Fruit fly (Drosophila melanogaster) whole organism, embryonic: Measurements from ENCODE around the gene eEF1alpha2.

Experiments used
- Abd-B ChIP-seq: fragments of 200-800 bp; sonication (Bioruptor generic); optimal IDR thresholded peaks from 2 replicates; lab custom pipeline; 2018; ENCODE audit warnings: missing biosample characterization, mild to moderate bottlenecking, missing genetic modification characterization, moderate library complexity
- CG11504 ChIP-seq: fragments of 200-800 bp; sonication (Bioruptor generic); optimal IDR thresholded peaks from 3 replicates; lab custom pipeline; 2019; ENCODE audit warnings: missing biosample characterization, mild to moderate bottlenecking, missing genetic modification characterization, moderate library complexity
- CG11723 ChIP-seq: fragments of 200-800 bp; sonication (Bioruptor generic); optimal IDR thresholded peaks from 2 replicates; lab custom pipeline; 2017; ENCODE audit warnings: missing biosample characterization, mild to moderate bottlenecking, missing genetic modification characterization
- CG1233 ChIP-seq: fragments of 200-800 bp; sonication (Bioruptor generic); optimal IDR thresholded peaks from 4 replicates; lab custom pipeline; 2018; ENCODE audit warnings: missing biosample characterization, mild to moderate bottlenecking, missing genetic modification characterization
- CG14860 ChIP-seq: fragments of 200-800 bp; sonication (Bioruptor generic); IDR thresholded peaks from 3 replicates; pipeline ENCODE4 v1.3.6; 2022; ENCODE audit warnings: missing biosample characterization, missing genetic modification characterization; ENCODE audit not compliant: partially characterized antibody
- CG15011 ChIP-seq: fragments of 200-800 bp; sonication (Bioruptor generic); optimal IDR thresholded peaks from 3 replicates; lab custom pipeline; 2018; ENCODE audit warnings: missing biosample characterization, mild to moderate bottlenecking, missing genetic modification characterization
- CG1529 ChIP-seq: fragments of 200-800 bp; sonication (Bioruptor generic); optimal IDR thresholded peaks from 3 replicates; lab custom pipeline; 2018; ENCODE audit warnings: missing biosample characterization, missing genetic modification characterization
- CG17361 ChIP-seq: fragments of 200-800 bp; sonication (Bioruptor generic); IDR thresholded peaks from 3 replicates; pipeline ENCODE4 v1.3.6; 2022; ENCODE audit warnings: missing biosample characterization, missing genetic modification characterization
- CG17912 ChIP-seq: fragments of 200-800 bp; sonication (Bioruptor generic); optimal IDR thresholded peaks from 2 replicates; lab custom pipeline; 2018; ENCODE audit warnings: missing biosample characterization, mild to moderate bottlenecking, missing genetic modification characterization
- CG30403 ChIP-seq: fragments of 200-800 bp; sonication (Bioruptor generic); optimal IDR thresholded peaks from 3 replicates; lab custom pipeline; 2016; ENCODE audit warnings: missing biosample characterization, missing genetic modification characterization
- CG30431 ChIP-seq: fragments of 200-800 bp; sonication (Bioruptor generic); optimal IDR thresholded peaks from 2 replicates; lab custom pipeline; 2017; ENCODE audit warnings: missing biosample characterization, missing genetic modification characterization
- CG34376 ChIP-seq: fragments of 200-800 bp; sonication (Bioruptor generic); optimal IDR thresholded peaks from 2 replicates; lab custom pipeline; 2018; ENCODE audit warnings: missing biosample characterization, mild to moderate bottlenecking, missing genetic modification characterization
- CG3995 ChIP-seq: fragments of 200-800 bp; sonication (Bioruptor generic); optimal IDR thresholded peaks from 3 replicates; lab custom pipeline; 2016; ENCODE audit warnings: missing biosample characterization, missing genetic modification characterization
- CG4282 ChIP-seq: fragments of 200-800 bp; sonication (Bioruptor generic); optimal IDR thresholded peaks from 2 replicates; lab custom pipeline; 2016; ENCODE audit warnings: missing biosample characterization, missing genetic modification characterization
- CG6683 ChIP-seq: fragments of 200-800 bp; sonication (Bioruptor generic); optimal IDR thresholded peaks from 2 replicates; lab custom pipeline; 2017; ENCODE audit warnings: missing biosample characterization, mild to moderate bottlenecking, missing genetic modification characterization, missing genetic modification reagents
- CG9215 ChIP-seq: fragments of 200-800 bp; sonication (Bioruptor generic); IDR thresholded peaks from 2 replicates; pipeline ENCODE4 v1.3.6; 2022; ENCODE audit warnings: missing biosample characterization, missing genetic modification characterization
- CG9727 ChIP-seq: fragments of 200-800 bp; sonication (Bioruptor generic); optimal IDR thresholded peaks from 3 replicates; lab custom pipeline; 2017; ENCODE audit warnings: missing biosample characterization, mild to moderate bottlenecking, missing genetic modification characterization
- Doc2 ChIP-seq: fragments of 200-800 bp; sonication (Bioruptor generic); IDR thresholded peaks from 2 replicates; pipeline ENCODE4 v1.3.6; 2022; ENCODE audit warnings: missing biosample characterization, missing genetic modification characterization
- Doc3 ChIP-seq: fragments of 200-800 bp; sonication (Bioruptor generic); IDR thresholded peaks from 3 replicates; pipeline ENCODE4 v1.3.6; 2022; ENCODE audit warnings: missing biosample characterization, missing genetic modification characterization; ENCODE audit not compliant: partially characterized antibody
- Ets65A ChIP-seq: fragments of 200-800 bp; sonication (Bioruptor generic); peaks from one replicate; lab custom pipeline; 2016; ENCODE audit warnings: missing biosample characterization, missing genetic modification characterization
- Hmx ChIP-seq: fragments of 200-800 bp; sonication (Bioruptor generic); optimal IDR thresholded peaks from 2 replicates; lab custom pipeline; 2016; ENCODE audit warnings: missing biosample characterization, missing genetic modification characterization
- Jarid2 ChIP-seq: fragments of 200-800 bp; sonication (Bioruptor generic); optimal IDR thresholded peaks from 3 replicates; lab custom pipeline; 2017; ENCODE audit warnings: mild to moderate bottlenecking, missing biosample characterization, missing genetic modification reagents, missing genetic modification characterization
- Lhr ChIP-seq: fragments of 200-800 bp; sonication (Bioruptor generic); optimal IDR thresholded peaks from 3 replicates; lab custom pipeline; 2017; ENCODE audit warnings: mild to moderate bottlenecking, missing biosample characterization, missing genetic modification reagents, missing genetic modification characterization
- Nf-YB ChIP-seq: fragments of 200-800 bp; sonication (Bioruptor generic); optimal IDR thresholded peaks from 3 replicates; lab custom pipeline; 2019; ENCODE audit warnings: missing biosample characterization, mild to moderate bottlenecking, missing genetic modification characterization, moderate library complexity
- NfI ChIP-seq: fragments of 200-800 bp; sonication (Bioruptor generic); optimal IDR thresholded peaks from 3 replicates; lab custom pipeline; 2018; ENCODE audit warnings: missing biosample characterization, mild to moderate bottlenecking, missing genetic modification characterization, moderate library complexity
- PHDP ChIP-seq: fragments of 200-800 bp; sonication (Bioruptor generic); optimal IDR thresholded peaks from 3 replicates; lab custom pipeline; 2018; ENCODE audit warnings: missing biosample characterization, mild to moderate bottlenecking, missing genetic modification characterization, moderate library complexity
- Sox100B ChIP-seq: fragments of 200-800 bp; sonication (Bioruptor generic); optimal IDR thresholded peaks from 3 replicates; lab custom pipeline; 2018; ENCODE audit warnings: missing biosample characterization, mild to moderate bottlenecking, missing genetic modification characterization
- Sox102F ChIP-seq: fragments of 200-800 bp; sonication (Bioruptor generic); optimal IDR thresholded peaks from 2 replicates; lab custom pipeline; 2018; ENCODE audit warnings: missing biosample characterization, mild to moderate bottlenecking, missing genetic modification characterization, moderate library complexity
- Sry-β ChIP-seq: fragments of 200-800 bp; sonication (Bioruptor generic); optimal IDR thresholded peaks from 2 replicates; lab custom pipeline; 2018; ENCODE audit warnings: missing biosample characterization, mild to moderate bottlenecking, missing genetic modification characterization, moderate library complexity
- Sry-δ ChIP-seq: fragments of 200-800 bp; sonication (Bioruptor generic); optimal IDR thresholded peaks from 2 replicates; lab custom pipeline; 2016; ENCODE audit warnings: missing biosample characterization, missing genetic modification characterization
- Xbp1 ChIP-seq: fragments of 200-800 bp; sonication (Bioruptor generic); optimal IDR thresholded peaks from 3 replicates; lab custom pipeline; 2016; ENCODE audit warnings: missing biosample characterization, mild to moderate bottlenecking, missing genetic modification characterization
- br ChIP-seq: fragments of >200 bp; optimal IDR thresholded peaks from 2 replicates; lab custom pipeline; 2017
- bsh ChIP-seq, 2 experiments: fragments of 200-800 bp; sonication (Bioruptor generic); optimal IDR thresholded peaks; 2 replicates each; lab custom pipeline; 2017 to 2018; ENCODE audit warnings: mild to moderate bottlenecking in 2 of 2, missing biosample characterization in 2 of 2, missing genetic modification characterization in 2 of 2, moderate library complexity in 1 of 2
- cato ChIP-seq: fragments of 200-800 bp; sonication (Bioruptor generic); optimal IDR thresholded peaks from 2 replicates; lab custom pipeline; 2016; ENCODE audit warnings: missing biosample characterization, missing genetic modification characterization, borderline replicate concordance
- chinmo ChIP-seq: fragments of 200-800 bp; sonication (Bioruptor generic); IDR thresholded peaks from 4 replicates; pipeline ENCODE4 v1.3.6; 2022; ENCODE audit warnings: missing biosample characterization, missing genetic modification characterization; ENCODE audit not compliant: partially characterized antibody
- da ChIP-seq: fragments of 200-800 bp; sonication (Bioruptor generic); optimal IDR thresholded peaks from 2 replicates; lab custom pipeline; 2016; ENCODE audit warnings: missing biosample characterization, missing genetic modification characterization
- dpn ChIP-seq, 2 experiments: fragments of 200-800 bp; sonication (Bioruptor generic); optimal IDR thresholded peaks; 3 replicates each; lab custom pipeline; 2016; ENCODE audit warnings: missing biosample characterization in 2 of 2, missing genetic modification characterization in 2 of 2
- dysf ChIP-seq: fragments of 200-800 bp; sonication (Bioruptor generic); IDR thresholded peaks from 3 replicates; pipeline ENCODE4 v1.3.6; 2022; ENCODE audit warnings: missing biosample characterization, missing genetic modification characterization
- esg ChIP-seq: fragments of 200-800 bp; sonication (Bioruptor generic); conservative IDR thresholded peaks from 2 replicates; pipeline ENCODE4 v1.3.6; 2022; ENCODE audit warnings: missing biosample characterization, missing genetic modification characterization
- eyg ChIP-seq: fragments of 200-800 bp; sonication (Bioruptor generic); optimal IDR thresholded peaks from 3 replicates; lab custom pipeline; 2016; ENCODE audit warnings: missing biosample characterization, missing genetic modification characterization
- klu ChIP-seq: fragments of 200-800 bp; sonication (Bioruptor generic); IDR thresholded peaks from 2 replicates; pipeline ENCODE4 v1.3.6; 2022; ENCODE audit warnings: missing biosample characterization, missing genetic modification characterization
- maf-S ChIP-seq: fragments of 200-800 bp; sonication (Bioruptor generic); optimal IDR thresholded peaks from 2 replicates; lab custom pipeline; 2016; ENCODE audit warnings: missing biosample characterization, missing genetic modification characterization
- nerfin-1 ChIP-seq: fragments of 200-800 bp; sonication (Bioruptor generic); optimal IDR thresholded peaks from 3 replicates; lab custom pipeline; 2019; ENCODE audit warnings: missing biosample characterization, mild to moderate bottlenecking, missing genetic modification characterization, moderate library complexity
- rib ChIP-seq: fragments of 200-800 bp; sonication (Bioruptor generic); IDR thresholded peaks from 2 replicates; pipeline ENCODE4 v1.3.6; 2022; ENCODE audit warnings: missing biosample characterization, missing genetic modification characterization
- slou ChIP-seq: fragments of 200-800 bp; sonication (Bioruptor generic); optimal IDR thresholded peaks from 3 replicates; lab custom pipeline; 2016; ENCODE audit warnings: missing biosample characterization, missing genetic modification characterization
- slp2 ChIP-seq: fragments of 200-800 bp; sonication (Bioruptor generic); optimal IDR thresholded peaks from 2 replicates; lab custom pipeline; 2016; ENCODE audit warnings: missing biosample characterization, missing genetic modification characterization
- tna ChIP-seq: fragments of 200-800 bp; sonication (Bioruptor generic); IDR thresholded peaks from 2 replicates; pipeline ENCODE4 v1.3.6; 2022; ENCODE audit warnings: missing biosample characterization, missing genetic modification characterization; ENCODE audit not compliant: partially characterized antibody
- vvl ChIP-seq: fragments of 200-800 bp; sonication (Bioruptor generic); IDR thresholded peaks from 2 replicates; pipeline ENCODE4 v1.3.6; 2022; ENCODE audit warnings: missing biosample characterization, missing genetic modification characterization
- zen2 ChIP-seq: fragments of 200-800 bp; sonication (Bioruptor generic); IDR thresholded peaks from 3 replicates; pipeline ENCODE4 v1.3.6; 2022; ENCODE audit warnings: missing biosample characterization, missing genetic modification characterization; ENCODE audit not compliant: partially characterized antibody

Gene eEF1alpha2

dm6 chr3R:31704524-31705215 lies 33.6 kb upstream of the eEF1alpha2 start (continued):
- TF ChIP-seq br (lab: Kevin White, UChicago) (no peak), cato (GFP tag; lab: Kevin White, UChicago) (no peak), slou (GFP tag; lab: Kevin White, UChicago) (no peak), CG17361 (GFP tag; lab: Robert Waterston, UW) (peak; percentile 45; the same call in 1 of the 3 replicates), CG30431 (peak; percentile 44), chinmo (no peak), NfI (GFP tag; lab: Kevin White, UChicago) (no peak), CG9727 (GFP tag; lab: Kevin White, UChicago) (peak; percentile 91), Xbp1 (GFP tag; lab: Kevin White, UChicago) (peak; percentile 4), CG1233 (GFP tag; lab: Kevin White, UChicago) (peak; percentile 15), CG17912 (GFP tag; lab: Kevin White, UChicago) (no peak), CG1529 (peak; percentile 11), CG15011 (GFP tag; lab: Kevin White, UChicago) (no peak), Doc3 (GFP tag; lab: Robert Waterston, UW) (no peak), nerfin-1 (peak; percentile 36), Jarid2 (no peak), dpn (GFP tag; optimal IDR thresholded peaks at IDR 0.05; lab: Kevin White, UChicago) (no peak), dysf (GFP tag; lab: Robert Waterston, UW) (0 out of 3 replicates have a peak, but pooled peaks have one; percentile 20), CG30403 (GFP tag; lab: Kevin White, UChicago) (peak; percentile 28), Sox100B (peak; percentile 0), Lhr (peak; percentile 25), vvl (GFP tag; lab: Robert Waterston, UW) (peak; percentile 62), CG3995 (GFP tag; lab: Kevin White, UChicago) (no peak), maf-S (GFP tag; lab: Kevin White, UChicago) (no peak), CG11504 (tag; lab: Kevin White, UChicago) (peak; percentile 12), CG6683 (no peak), da (no peak), CG9215 (GFP tag; lab: Robert Waterston, UW) (no peak), Ets65A (GFP tag; lab: Kevin White, UChicago) (no peak), slp2 (no peak), Hmx (no peak), klu (GFP tag; lab: Robert Waterston, UW) (0 out of 2 replicates have a peak, but pooled peaks have one; percentile 34), bsh (GFP tag; optimal IDR thresholded peaks at IDR 0.05; lab: Kevin White, UChicago) (peak in 1 of 2 experiments; percentile 61), Sry-δ (GFP tag; lab: Kevin White, UChicago) (no peak), zen2 (GFP tag; lab: Robert Waterston, UW) (no peak), esg (GFP tag; lab: Robert Waterston, UW) (0 out of 2 replicates have a peak, but pooled peaks have one; percentile 5), Abd-B (GFP tag; lab: Kevin White, UChicago) (peak; percentile 25), CG34376 (no peak), PHDP (tag; lab: Kevin White, UChicago) (no peak), CG4282 (GFP tag; lab: Kevin White, UChicago) (no peak), rib (no peak), CG14860 (GFP tag; lab: Robert Waterston, UW) (no peak), Doc2 (no peak), Sox102F (GFP tag; lab: Kevin White, UChicago) (no peak), eyg (GFP tag; lab: Kevin White, UChicago) (no peak), tna (GFP tag; lab: Robert Waterston, UW) (no peak), Nf-YB (GFP tag; lab: Kevin White, UChicago) (peak; percentile 22), CG11723 (GFP tag; lab: Kevin White, UChicago) (no peak), Sry-β (no peak)
